Fruit fly (Drosophila melanogaster) whole organism: Measurements from ENCODE around the gene CG15046.

Source experiments
- CG8478 ChIP-seq: fragments of >200 bp; optimal IDR thresholded peaks from 2 replicates; lab custom pipeline; 2018; ENCODE audit warnings: inconsistent platforms
- Dll ChIP-seq: fragments of >200 bp; optimal IDR thresholded peaks from 2 replicates; lab custom pipeline; 2017
- pan ChIP-seq: fragments of >200 bp; optimal IDR thresholded peaks from 2 replicates; lab custom pipeline; 2017
- psq ChIP-seq: fragments of >200 bp; optimal IDR thresholded peaks from 2 replicates; lab custom pipeline; 2017
- usp ChIP-seq: fragments of >200 bp; optimal IDR thresholded peaks from 2 replicates; lab custom pipeline; 2017; ENCODE audit warnings: missing biosample characterization, missing genetic modification characterization, mixed read lengths

- TF ChIP-seq psq: no peak
- TF ChIP-seq Dll: peak; percentile 64
- no peak for TF ChIP-seq usp (GFP tag; lab: Kevin White, UChicago)
- no peak for TF ChIP-seq CG8478 (lab: Kevin White, UChicago)
- TF ChIP-seq pan (lab: Kevin White, UChicago): no peak
These were observed at the start of gene CG15046 for dm6 chrX:18489509-18489908.
